Fruit fly (Drosophila melanogaster): ENCODE measurements around the gene CG12112.

The CG12112 gene

DNA sequence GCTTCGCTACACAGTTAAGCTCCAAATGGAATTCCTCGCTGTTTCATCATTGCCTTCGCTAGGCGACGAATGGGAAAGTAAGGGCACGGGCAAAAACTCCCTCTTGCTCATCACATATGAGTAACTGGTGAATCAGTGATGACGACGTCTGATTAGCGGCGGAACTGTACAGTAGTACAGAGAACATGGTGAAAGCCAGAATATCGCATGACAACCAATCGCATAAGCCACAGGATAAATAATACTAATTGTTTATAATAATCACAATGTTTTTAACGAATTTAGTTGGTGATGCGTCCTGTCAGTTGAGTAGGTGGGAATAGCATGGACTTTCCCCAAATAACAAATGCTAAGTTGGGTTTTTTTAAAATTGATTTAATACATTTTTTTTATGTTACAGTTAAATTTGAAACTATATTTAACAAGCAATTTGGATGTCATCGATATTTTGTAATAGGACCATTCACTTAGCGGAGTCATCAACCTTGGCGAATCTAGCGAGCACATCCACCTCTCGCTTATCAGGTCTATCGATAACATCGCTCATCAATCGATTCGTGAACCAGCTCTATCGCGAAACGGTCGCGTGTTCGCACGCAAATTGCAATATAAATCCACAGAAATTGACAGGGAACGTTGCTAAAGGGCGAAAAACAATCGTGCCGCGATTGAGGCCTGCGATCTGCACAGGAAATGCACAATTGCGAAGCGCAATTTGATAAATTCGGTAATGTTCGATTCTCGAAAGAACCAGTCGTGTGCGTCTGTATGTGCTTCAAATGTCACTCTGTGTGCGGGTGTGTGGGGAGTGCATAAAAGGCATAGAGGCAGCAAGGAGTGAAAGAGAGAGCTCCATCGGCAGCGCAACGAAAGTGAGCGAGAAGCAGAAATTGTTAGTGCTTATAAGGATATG lies at the start of gene CG12112, which contains the start of gene Trf4-1:
CG12112 (minus strand) TSS at position 106 of the 913 bp plus-strand sequence.
Trf4-1 (plus strand) TSS at position 236 of the 913 bp plus-strand sequence.
- TF ChIP-seq CG8159 (tag; optimal IDR thresholded peaks at IDR 0.05) (peak; percentile 18), CG8301 (tag; optimal IDR thresholded peaks at IDR 0.05) (no peak), Pif1B (GFP tag; optimal IDR thresholded peaks at IDR 0.05) (peak; percentile 37)

DNA sequence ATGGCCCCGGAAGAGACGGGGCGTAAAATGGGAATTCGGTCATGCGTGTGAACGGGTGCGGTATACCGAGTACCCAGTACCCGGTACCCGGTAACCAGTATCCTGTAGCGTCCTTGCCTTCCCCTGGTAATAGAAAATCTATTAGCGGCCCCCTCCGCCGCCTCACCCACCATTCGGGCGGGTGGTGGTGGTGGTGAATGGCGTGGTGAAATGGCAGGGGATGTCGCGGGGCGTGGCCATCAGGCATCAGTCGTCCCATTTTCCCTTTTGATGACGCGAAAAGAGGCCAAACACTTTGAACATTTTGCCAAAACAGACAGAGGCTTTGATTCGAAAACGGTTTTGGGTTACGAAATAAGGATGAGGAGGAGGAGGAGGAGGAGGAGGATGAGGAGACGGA lies 47.9 kb upstream of the CG12112 start:
- TF ChIP-seq D1 (tag; optimal IDR thresholded peaks at IDR 0.05): no peak
- no peak for TF ChIP-seq gl (tag; optimal IDR thresholded peaks at IDR 0.05)
- no peak for TF ChIP-seq CG4496 (GFP tag; IDR thresholded peaks at IDR 0.05)
- no peak for TF ChIP-seq CG8301 (tag; optimal IDR thresholded peaks at IDR 0.05)
- TF ChIP-seq CG34367 (tag; optimal IDR thresholded peaks at IDR 0.05): no peak
- no peak for TF ChIP-seq CG13204 (GFP tag; optimal IDR thresholded peaks at IDR 0.05)

DNA sequence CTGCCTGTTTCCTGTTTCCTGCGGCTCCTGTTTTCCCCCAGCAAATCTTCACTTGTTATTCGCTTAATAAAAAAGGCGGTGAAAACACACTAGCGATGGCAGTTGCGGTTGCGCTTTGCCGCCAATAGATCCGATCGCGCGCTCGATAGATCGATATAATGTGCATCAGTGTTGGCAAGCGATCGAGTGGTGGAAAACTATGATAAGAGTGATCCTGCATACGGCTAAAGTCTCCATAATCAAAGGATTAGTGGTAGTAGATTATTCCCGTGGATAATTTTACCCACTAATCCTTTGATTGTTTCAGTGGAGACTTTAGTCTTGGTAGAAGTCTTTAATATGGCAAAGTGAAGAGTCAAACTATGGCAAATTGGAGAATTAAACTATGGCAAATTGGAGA lies 46.2 kb upstream of the CG12112 start, which contains the start of gene Caf1-180:
Caf1-180 (minus strand) TSS at position 99 of the 400 bp plus-strand sequence.
- 0 out of 3 replicates have a peak, but pooled peaks have one; percentile 11 for TF ChIP-seq fd96Ca (GFP tag; IDR thresholded peaks at IDR 0.05)
- TF ChIP-seq EcR (GFP tag; optimal IDR thresholded peaks at IDR 0.05): no peak

DNA sequence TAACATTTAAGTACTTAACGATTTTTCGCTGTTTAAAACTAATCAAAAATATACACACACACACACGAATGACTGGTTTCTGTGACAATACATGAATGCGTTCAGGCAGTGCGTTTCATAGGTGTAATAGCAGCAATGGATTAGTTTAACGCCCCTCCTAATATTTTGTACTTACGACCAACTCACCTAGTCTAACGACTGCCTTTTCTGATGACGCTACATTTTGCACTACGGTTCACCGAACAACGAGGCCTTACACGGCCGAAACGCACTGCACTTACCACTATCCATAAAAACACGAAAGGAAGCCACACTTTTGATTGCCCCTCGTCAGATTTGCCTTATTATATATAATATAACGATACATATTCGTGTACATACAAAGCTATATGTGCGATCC lies 41.2 kb upstream of the CG12112 start:
- TF ChIP-seq EcR (GFP tag; optimal IDR thresholded peaks at IDR 0.05) (no peak), CG17806 (tag; optimal IDR thresholded peaks at IDR 0.05) (peak; percentile 50), rn (GFP tag; IDR thresholded peaks at IDR 0.05) (peak; percentile 40; the same call in 1 of the 2 replicates), CG13204 (GFP tag; optimal IDR thresholded peaks at IDR 0.05) (no peak), gl (tag; optimal IDR thresholded peaks at IDR 0.05) (no peak), CG10348 (GFP tag; IDR thresholded peaks at IDR 0.05) (peak; percentile 71), fd96Ca (GFP tag; IDR thresholded peaks at IDR 0.05) (peak; percentile 85), CG34367 (tag; optimal IDR thresholded peaks at IDR 0.05) (peak; percentile 40), CG8159 (tag; optimal IDR thresholded peaks at IDR 0.05) (peak; percentile 64), CG4496 (GFP tag; IDR thresholded peaks at IDR 0.05) (peak; percentile 86), Pif1A (GFP tag; optimal IDR thresholded peaks at IDR 0.05) (no peak), CG14655 (GFP tag; optimal IDR thresholded peaks at IDR 0.05) (no peak), CG9948 (tag; optimal IDR thresholded peaks at IDR 0.05) (peak; percentile 35), CG32121 (GFP tag; IDR thresholded peaks at IDR 0.05) (peak; percentile 67), CG12605 (GFP tag; IDR thresholded peaks at IDR 0.05) (peak; percentile 55), D1 (tag; optimal IDR thresholded peaks at IDR 0.05) (no peak), Pif1B (GFP tag; optimal IDR thresholded peaks at IDR 0.05) (no peak), CG15710 (tag; optimal IDR thresholded peaks at IDR 0.05) (peak; percentile 58), CG8301 (tag; optimal IDR thresholded peaks at IDR 0.05) (no peak), Snoo (tag; optimal IDR thresholded peaks at IDR 0.05) (no peak), Ets98B (GFP tag; IDR thresholded peaks at IDR 0.05) (peak; percentile 82)

dm6 chrX:8593159-8593476 lies 33.1 kb upstream of the CG12112 start:
- TF ChIP-seq D1 (tag; optimal IDR thresholded peaks at IDR 0.05) (no peak), CG32121 (GFP tag; IDR thresholded peaks at IDR 0.05) (no peak), CG4496 (GFP tag; IDR thresholded peaks at IDR 0.05) (no peak), CG8159 (tag; optimal IDR thresholded peaks at IDR 0.05) (no peak), EcR (GFP tag; optimal IDR thresholded peaks at IDR 0.05) (no peak), Pif1A (GFP tag; optimal IDR thresholded peaks at IDR 0.05) (no peak), CG10348 (GFP tag; IDR thresholded peaks at IDR 0.05) (no peak), CG9948 (tag; optimal IDR thresholded peaks at IDR 0.05) (no peak), Ets98B (GFP tag; IDR thresholded peaks at IDR 0.05) (no peak), fd96Ca (GFP tag; IDR thresholded peaks at IDR 0.05) (no peak), CG13204 (GFP tag; optimal IDR thresholded peaks at IDR 0.05) (no peak), CG12605 (GFP tag; IDR thresholded peaks at IDR 0.05) (no peak), rn (GFP tag; IDR thresholded peaks at IDR 0.05) (no peak)

- peak; percentile 51 for TF ChIP-seq Pif1B (GFP tag; optimal IDR thresholded peaks at IDR 0.05)
- TF ChIP-seq CG8159 (tag; optimal IDR thresholded peaks at IDR 0.05): peak; percentile 40
- TF ChIP-seq CG12605 (GFP tag; IDR thresholded peaks at IDR 0.05): no peak
- TF ChIP-seq CG8301 (tag; optimal IDR thresholded peaks at IDR 0.05): peak; percentile 51
- no peak for TF ChIP-seq rn (GFP tag; IDR thresholded peaks at IDR 0.05)
- TF ChIP-seq Pif1A (GFP tag; optimal IDR thresholded peaks at IDR 0.05): no peak
- TF ChIP-seq EcR (GFP tag; optimal IDR thresholded peaks at IDR 0.05): peak; percentile 40
- TF ChIP-seq CG32121 (GFP tag; IDR thresholded peaks at IDR 0.05): 0 out of 2 replicates have a peak, but pooled peaks have one; percentile 12
- peak; percentile 84 for TF ChIP-seq CG13204 (GFP tag; optimal IDR thresholded peaks at IDR 0.05)
- TF ChIP-seq CG15710 (tag; optimal IDR thresholded peaks at IDR 0.05): peak; percentile 43
- no peak for TF ChIP-seq fd96Ca (GFP tag; IDR thresholded peaks at IDR 0.05)
- TF ChIP-seq CG4496 (GFP tag; IDR thresholded peaks at IDR 0.05): peak; percentile 74
- TF ChIP-seq Ets98B (GFP tag; IDR thresholded peaks at IDR 0.05): 0 out of 2 replicates have a peak, but pooled peaks have one; percentile 34
- TF ChIP-seq gl (tag; optimal IDR thresholded peaks at IDR 0.05): peak; percentile 86
- peak; percentile 50 for TF ChIP-seq CG34367 (tag; optimal IDR thresholded peaks at IDR 0.05)
- peak; percentile 32 for TF ChIP-seq CG17806 (tag; optimal IDR thresholded peaks at IDR 0.05)
These were observed 32.6 kb upstream of the CG12112 start for dm6 chrX:8592437-8593158.

Measured in whole organism, pupa.